Worm (Caenorhabditis elegans) whole organism, L4 larva: ENCODE results near the gene ZK1240.8.

Source experiments
- D1046.2 ChIP-seq: fragments of 200-800 bp; sonication (Bioruptor generic); IDR thresholded peaks from 2 replicates; pipeline ENCODE4 v1.3.6; 2022; ENCODE audit warnings: missing genetic modification characterization, missing compliant biosample characterization
- F49E8.2 ChIP-seq: sonication (generic microtip); optimal IDR thresholded peaks from 2 replicates; lab custom pipeline; 2016; ENCODE audit warnings: missing compliant biosample characterization, mild to moderate bottlenecking, missing genetic modification characterization, borderline replicate concordance
- Y75B8A.6 ChIP-seq: fragments of 200-800 bp; sonication (Bioruptor generic); IDR thresholded peaks from 2 replicates; pipeline ENCODE4 v1.3.6; 2022; ENCODE audit warnings: missing genetic modification reagents, missing genetic modification characterization, missing compliant biosample characterization
- ZK546.5 ChIP-seq, 2 experiments: sonication (generic microtip); optimal IDR thresholded peaks; 2 replicates each; lab custom pipeline; 2017; ENCODE audit warnings: missing biosample characterization in 2 of 2, missing genetic modification characterization in 2 of 2
- aha-1 ChIP-seq: fragments of 150-350 bp; peaks from one replicate; lab custom pipeline; 2014; ENCODE audit warnings: missing biosample characterization, missing genetic modification characterization
- aly-2 ChIP-seq: sonication (generic microtip); optimal IDR thresholded peaks from 2 replicates; lab custom pipeline; 2018; ENCODE audit warnings: missing biosample characterization, missing genetic modification characterization
- ama-1 ChIP-seq: fragments of 150-350 bp; optimal IDR thresholded peaks from 2 replicates; lab custom pipeline; 2014; ENCODE audit warnings: inconsistent platforms, mixed read lengths
- ceh-20 ChIP-seq: fragments of 200-800 bp; sonication (Bioruptor generic); IDR thresholded peaks from 2 replicates; pipeline ENCODE4 v1.3.6; 2022; ENCODE audit warnings: missing genetic modification reagents, missing genetic modification characterization, missing compliant biosample characterization
- ceh-28 ChIP-seq: fragments of 150-350 bp; optimal IDR thresholded peaks from 2 replicates; lab custom pipeline; 2014; ENCODE audit warnings: missing biosample characterization, missing genetic modification reagents, missing genetic modification characterization
- ces-1 ChIP-seq: fragments of 150-350 bp; sonication (generic microtip); optimal IDR thresholded peaks from 4 replicates; lab custom pipeline; 2014; ENCODE audit warnings: missing biosample characterization, missing genetic modification reagents, missing genetic modification characterization
- cey-2 ChIP-seq: sonication (generic microtip); optimal IDR thresholded peaks from 3 replicates; lab custom pipeline; 2017; ENCODE audit warnings: missing genetic modification characterization, mild to moderate bottlenecking, missing compliant biosample characterization, antibody characterized with exemption, borderline replicate concordance; ENCODE audit not compliant: insufficient read depth
- daf-16 ChIP-seq, 3 experiments: sonication (generic microtip); optimal IDR thresholded peaks; 2 replicates each; lab custom pipeline; 2016 to 2017; ENCODE audit warnings: missing genetic modification characterization in 3 of 3, missing genetic modification reagents in 3 of 3, mild to moderate bottlenecking in 2 of 3, missing compliant biosample characterization in 2 of 3, missing biosample characterization in 1 of 3, moderate library complexity in 1 of 3
- dmd-6 ChIP-seq: fragments of 200-800 bp; sonication (Bioruptor generic); IDR thresholded peaks from 2 replicates; pipeline ENCODE4 v1.3.6; 2022; ENCODE audit warnings: missing genetic modification reagents, missing genetic modification characterization, missing compliant biosample characterization
- dpl-1 ChIP-seq: fragments of 150-350 bp; optimal IDR thresholded peaks from 2 replicates; lab custom pipeline; 2014; ENCODE audit warnings: missing biosample characterization, missing genetic modification reagents, missing genetic modification characterization
- dve-1 ChIP-seq: sonication (generic microtip); optimal IDR thresholded peaks from 2 replicates; lab custom pipeline; 2017; ENCODE audit warnings: antibody characterized with exemption, mild to moderate bottlenecking, missing genetic modification characterization, missing compliant biosample characterization; ENCODE audit not compliant: insufficient read depth
- egl-43 ChIP-seq: fragments of 200-800 bp; sonication (Bioruptor generic); IDR thresholded peaks from 2 replicates; pipeline ENCODE4 v1.3.6; 2022; ENCODE audit warnings: missing genetic modification reagents, missing genetic modification characterization, missing compliant biosample characterization
- fkh-10 ChIP-seq: fragments of 150-350 bp; optimal IDR thresholded peaks from 2 replicates; lab custom pipeline; 2014; ENCODE audit warnings: missing biosample characterization, missing genetic modification reagents, missing genetic modification characterization
- hlh-30 ChIP-seq: sonication (generic microtip); optimal IDR thresholded peaks from 2 replicates; lab custom pipeline; 2017; ENCODE audit warnings: antibody characterized with exemption, mild to moderate bottlenecking, missing genetic modification characterization, missing compliant biosample characterization; ENCODE audit not compliant: insufficient read depth
- hmg-1.1 ChIP-seq: fragments of 200-800 bp; sonication (Bioruptor generic); IDR thresholded peaks from 2 replicates; pipeline ENCODE4 v1.3.6; 2022; ENCODE audit warnings: missing genetic modification reagents, missing genetic modification characterization, missing compliant biosample characterization
- jun-1 ChIP-seq: fragments of 150-350 bp; optimal IDR thresholded peaks from 2 replicates; lab custom pipeline; 2014; ENCODE audit warnings: missing biosample characterization, missing genetic modification reagents, missing genetic modification characterization
- lim-7 ChIP-seq: fragments of 200-800 bp; sonication (Bioruptor generic); IDR thresholded peaks from 2 replicates; pipeline ENCODE4 v1.3.6; 2022; ENCODE audit warnings: missing genetic modification characterization, missing compliant biosample characterization
- lin-15B ChIP-seq: fragments of 150-350 bp; sonication (generic microtip); optimal IDR thresholded peaks from 3 replicates; lab custom pipeline; 2014; ENCODE audit warnings: missing biosample characterization, missing genetic modification characterization
- madf-5 ChIP-seq, 2 experiments: fragments of 200-800 bp; sonication (Bioruptor generic); IDR thresholded peaks; 2 replicates each; pipeline ENCODE4 v1.3.6; 2022; ENCODE audit warnings: missing compliant biosample characterization in 2 of 2, missing genetic modification characterization in 2 of 2
- mxl-2 ChIP-seq: fragments of 200-800 bp; sonication (Bioruptor generic); conservative IDR thresholded peaks from 2 replicates; pipeline ENCODE4 v1.3.6; 2022; ENCODE audit warnings: missing genetic modification reagents, missing genetic modification characterization, missing compliant biosample characterization
- nhr-11 ChIP-seq: fragments of 150-350 bp; optimal IDR thresholded peaks from 2 replicates; lab custom pipeline; 2014; ENCODE audit warnings: missing biosample characterization, missing genetic modification characterization
- nhr-237 ChIP-seq: sonication (generic microtip); optimal IDR thresholded peaks from 2 replicates; lab custom pipeline; 2017; ENCODE audit warnings: missing biosample characterization, missing genetic modification characterization
- nhr-28 ChIP-seq: fragments of 150-350 bp; optimal IDR thresholded peaks from 2 replicates; lab custom pipeline; 2014; ENCODE audit warnings: missing biosample characterization, missing genetic modification characterization
- nhr-6 ChIP-seq: fragments of 150-350 bp; optimal IDR thresholded peaks from 2 replicates; lab custom pipeline; 2014; ENCODE audit warnings: missing biosample characterization, missing genetic modification characterization
- pha-4 ChIP-seq, 2 experiments: fragments of 150-350 bp in 1 of 2; fragments of 200-800 bp in 1 of 2; sonication (Bioruptor generic) in 1 of 2; IDR thresholded peaks in 1 of 2; optimal IDR thresholded peaks in 1 of 2; 2 replicates each; pipeline versions ENCODE4 v1.3.6 to Lab custom; 2014 to 2022; ENCODE audit warnings: missing genetic modification characterization in 2 of 2, missing genetic modification reagents in 2 of 2, missing biosample characterization in 1 of 2, missing compliant biosample characterization in 1 of 2
- spr-3 ChIP-seq: fragments of 200-800 bp; sonication (Bioruptor generic); optimal IDR thresholded peaks from 2 replicates; lab custom pipeline; 2018; ENCODE audit warnings: mild to moderate bottlenecking, missing genetic modification characterization, missing compliant biosample characterization
- unc-62 ChIP-seq, 3 experiments: fragments of 150-350 bp in 1 of 3; sonication (generic microtip); optimal IDR thresholded peaks in 2 of 3; peaks in 1 of 3; 1 replicate in 1 of 3; 2 replicates in 2 of 3; lab custom pipeline; 2014 to 2017; ENCODE audit warnings: missing biosample characterization in 3 of 3, missing genetic modification characterization in 3 of 3, missing genetic modification reagents in 3 of 3, missing genotype in 1 of 3
- zfp-2 ChIP-seq: sonication (generic microtip); optimal IDR thresholded peaks from 2 replicates; lab custom pipeline; 2016; ENCODE audit warnings: mild to moderate bottlenecking, missing genetic modification characterization, missing compliant biosample characterization

Gene ZK1240.8

ce11 chrII:2363673-2364072 is 34.8 kb upstream of the ZK1240.8 start, which contains the start of gene F43C11.11 (continued):
- TF ChIP-seq daf-16 (GFP tag; optimal IDR thresholded peaks at IDR 0.05; lab: Kevin White, UChicago) (no peak), daf-16 (tag; optimal IDR thresholded peaks at IDR 0.05; lab: Kevin White, UChicago) (no peak)

- no peak for TF ChIP-seq mxl-2
- TF ChIP-seq nhr-11 (tag; lab: Kevin White, UChicago), result no peak
- no peak for TF ChIP-seq fkh-10
- TF ChIP-seq cey-2 (tag; lab: Kevin White, UChicago), result no peak
- no peak for TF ChIP-seq dpl-1 (GFP tag; lab: Kevin White, UChicago)
- TF ChIP-seq aha-1 (tag; lab: Kevin White, UChicago), result no peak
- TF ChIP-seq hmg-1.1 (GFP tag; lab: Robert Waterston, UW), result no peak
- TF ChIP-seq lim-7 (GFP tag; lab: Robert Waterston, UW), result no peak
- no peak for TF ChIP-seq ceh-20
- TF ChIP-seq ama-1 (lab: Kevin White, UChicago), result no peak
- TF ChIP-seq D1046.2 (GFP tag; lab: Robert Waterston, UW), result no peak
- no peak for TF ChIP-seq F49E8.2 (tag; lab: Kevin White, UChicago)
- no peak for TF ChIP-seq spr-3 (GFP tag; lab: Kevin White, UChicago)
Measured at ce11 chrII:2359965-2360364, 31.1 kb upstream of the ZK1240.8 start, which contains the start of gene F43C11.16. F43C11.16 (minus strand) TSS chrII:2360065.

ce11 chrII:2356795-2357194 is 27.9 kb upstream of the ZK1240.8 start, which contains the start of gene F43C11.1:
F43C11.1 (plus strand) TSS chrII:2357095.
- no peak for TF ChIP-seq unc-62 (GFP tag; optimal IDR thresholded peaks at IDR 0.05 in 1 of 2; lab: Kevin White, UChicago)
- no peak for TF ChIP-seq unc-62 (tag; optimal IDR thresholded peaks at IDR 0.05; lab: Kevin White, UChicago)
- TF ChIP-seq hlh-30 (tag; lab: Kevin White, UChicago), result no peak
- TF ChIP-seq egl-43, result no peak
- no peak for TF ChIP-seq nhr-237
- no peak for TF ChIP-seq madf-5 (GFP tag; IDR thresholded peaks at IDR 0.05; lab: Robert Waterston, UW)
- no peak for TF ChIP-seq dve-1
- no peak for TF ChIP-seq pha-4 (GFP tag; IDR thresholded peaks at IDR 0.05; lab: Robert Waterston, UW)
- TF ChIP-seq pha-4 (tag; optimal IDR thresholded peaks at IDR 0.05; lab: Kevin White, UChicago), result no peak
- no peak for TF ChIP-seq ceh-20
- TF ChIP-seq aly-2 (tag; lab: Kevin White, UChicago), result no peak
- no peak for TF ChIP-seq lin-15B (tag; lab: Kevin White, UChicago)
- TF ChIP-seq jun-1 (tag; lab: Kevin White, UChicago), result no peak
- TF ChIP-seq zfp-2 (tag; lab: Kevin White, UChicago), result no peak
- TF ChIP-seq Y75B8A.6, result no peak
- no peak for TF ChIP-seq ces-1
- no peak for TF ChIP-seq dmd-6 (GFP tag; lab: Robert Waterston, UW)
- no peak for TF ChIP-seq nhr-6
- no peak for TF ChIP-seq ceh-28 (tag; lab: Kevin White, UChicago)
- no peak for TF ChIP-seq ZK546.5 (tag; optimal IDR thresholded peaks at IDR 0.05; lab: Kevin White, UChicago)
- TF ChIP-seq, all 104 proteins: peak for 0

DNA sequence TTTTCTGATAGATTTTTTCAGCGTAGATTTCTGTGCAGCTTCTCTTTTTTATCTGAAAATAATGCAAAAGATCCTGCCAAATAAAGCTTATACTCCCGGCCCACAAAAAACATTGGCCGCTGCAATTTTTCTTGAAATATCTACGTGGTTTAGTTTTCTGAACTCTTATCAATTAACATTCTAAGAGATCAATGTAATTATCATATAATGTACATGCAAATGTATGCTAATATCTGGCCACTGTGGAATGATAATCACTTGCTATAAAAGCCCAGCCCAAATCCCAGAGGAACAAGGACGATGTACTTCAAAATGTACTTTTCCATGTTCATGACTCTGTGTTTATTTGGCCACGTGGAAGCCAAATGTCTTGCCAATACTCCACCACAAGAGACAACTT is 25.6 kb upstream of the ZK1240.8 start, which contains the start of gene F43C11.2:
Gene F43C11.2, plus strand, starts transcription at position 301 of the 400 bp plus-strand sequence.
- no peak for TF ChIP-seq zfp-2 (tag; lab: Kevin White, UChicago)

DNA sequence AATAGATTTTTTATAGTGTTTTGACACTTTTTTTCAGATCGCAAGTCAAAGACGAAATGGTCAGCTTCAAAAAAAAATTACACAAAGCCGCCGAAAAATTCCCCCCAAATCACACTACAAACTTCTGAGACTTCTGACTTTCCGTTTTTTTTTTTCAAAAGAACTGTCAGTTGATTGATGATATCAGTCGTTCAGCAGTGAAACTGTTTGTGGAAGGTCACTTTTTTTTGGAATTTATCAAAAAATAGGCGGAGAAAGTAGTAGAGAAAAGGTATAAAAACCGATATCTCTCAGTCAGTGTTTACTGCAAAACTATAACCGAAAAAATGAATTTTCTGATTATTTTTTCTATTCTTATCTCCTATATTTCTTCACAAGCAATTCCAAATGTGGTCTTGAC is 24.1 kb upstream of the ZK1240.8 start, which contains the start of gene F43C11.3:
Gene F43C11.3, plus strand, starts transcription at position 301 of the 400 bp plus-strand sequence.
- TF ChIP-seq nhr-28 (peak; percentile 43), dmd-6 (GFP tag; lab: Robert Waterston, UW) (no peak)
